Worm (Caenorhabditis elegans) whole organism, early embryonic: ENCODE data around the gene apt-9.
A peak's percentile ranks its signal among the peaks of the same experiment; 100 is the strongest.

ENCODE experiments used
- B0310.2 ChIP-seq: sonication (generic microtip); optimal IDR thresholded peaks from 2 replicates; lab custom pipeline; 2016; ENCODE audit warnings: mild to moderate bottlenecking, missing genetic modification characterization, missing compliant biosample characterization
- F13C5.2 ChIP-seq: sonication (generic microtip); optimal IDR thresholded peaks from 2 replicates; lab custom pipeline; 2017; ENCODE audit warnings: mild to moderate bottlenecking, missing genetic modification characterization, inconsistent platforms, missing compliant biosample characterization
- aly-1 ChIP-seq: sonication (generic microtip); optimal IDR thresholded peaks from 2 replicates; lab custom pipeline; 2016; ENCODE audit warnings: missing genetic modification characterization, missing compliant biosample characterization
- ama-1 ChIP-seq: fragments of 150-350 bp; optimal IDR thresholded peaks from 2 replicates; lab custom pipeline; 2014
- ceh-13 ChIP-seq: fragments of 200-800 bp; sonication (Bioruptor generic); optimal IDR thresholded peaks from 2 replicates; lab custom pipeline; 2018; ENCODE audit warnings: mild to moderate bottlenecking, missing genetic modification characterization, missing compliant biosample characterization
- ceh-36 ChIP-seq: sonication (generic microtip); optimal IDR thresholded peaks from 2 replicates; lab custom pipeline; 2016; ENCODE audit warnings: missing genetic modification characterization, inconsistent platforms, missing compliant biosample characterization
- ets-7 ChIP-seq: sonication (generic microtip); optimal IDR thresholded peaks from 2 replicates; lab custom pipeline; 2016; ENCODE audit warnings: missing genotype, missing genetic modification characterization, missing compliant biosample characterization
- flt-1 ChIP-seq: fragments of 200-800 bp; sonication (Bioruptor generic); IDR thresholded peaks from 2 replicates; pipeline ENCODE4 v1.3.6; 2022; ENCODE audit warnings: missing genetic modification characterization, missing compliant biosample characterization
- hmbx-1 ChIP-seq: sonication (generic microtip); optimal IDR thresholded peaks from 2 replicates; lab custom pipeline; 2016; ENCODE audit warnings: mild to moderate bottlenecking, missing genetic modification characterization, missing compliant biosample characterization
- hmg-4 ChIP-seq: fragments of 200-800 bp; sonication (Bioruptor generic); optimal IDR thresholded peaks from 2 replicates; lab custom pipeline; 2018; ENCODE audit warnings: mild to moderate bottlenecking, missing genetic modification characterization, missing compliant biosample characterization
- hnd-1 ChIP-seq: sonication (generic microtip); optimal IDR thresholded peaks from 2 replicates; lab custom pipeline; 2016; ENCODE audit warnings: missing genetic modification characterization, missing compliant biosample characterization
- pes-1 ChIP-seq: fragments of 200-800 bp; sonication (Bioruptor generic); IDR thresholded peaks from 2 replicates; pipeline ENCODE4 v1.3.6; 2022; ENCODE audit warnings: missing genetic modification reagents, missing genetic modification characterization, missing compliant biosample characterization
- scrt-1 ChIP-seq: fragments of 200-800 bp; sonication (Bioruptor generic); IDR thresholded peaks from 2 replicates; pipeline ENCODE4 v1.3.6; 2022; ENCODE audit warnings: missing genetic modification characterization, missing compliant biosample characterization
- sea-1 ChIP-seq: fragments of 200-800 bp; sonication (Bioruptor generic); conservative IDR thresholded peaks from 2 replicates; pipeline ENCODE4 v1.3.6; 2022; ENCODE audit warnings: missing genetic modification characterization, missing compliant biosample characterization
- tbx-11 ChIP-seq: fragments of 200-800 bp; sonication (Bioruptor generic); IDR thresholded peaks from 2 replicates; pipeline ENCODE4 v1.3.6; 2022; ENCODE audit warnings: missing genetic modification characterization, missing compliant biosample characterization
- tbx-37 ChIP-seq: fragments of 200-800 bp; sonication (Bioruptor generic); conservative IDR thresholded peaks from 2 replicates; pipeline ENCODE4 v1.3.6; 2022; ENCODE audit warnings: missing genetic modification reagents, missing genetic modification characterization, missing compliant biosample characterization
- tra-4 ChIP-seq: sonication (generic microtip); optimal IDR thresholded peaks from 2 replicates; lab custom pipeline; 2017; ENCODE audit warnings: missing genetic modification characterization, missing compliant biosample characterization

The apt-9 gene

ce11 chrX:11068334-11068733 is at the start of gene apt-9:
Gene apt-9 (plus strand): TSS chrX:11068527.
- TF ChIP-seq ets-7 (no peak), ceh-13 (GFP tag; lab: Kevin White, UChicago) (no peak), hmbx-1 (tag; lab: Kevin White, UChicago) (no peak), pes-1 (GFP tag; lab: Robert Waterston, UW) (no peak), flt-1 (GFP tag; lab: Robert Waterston, UW) (no peak), B0310.2 (tag; lab: Kevin White, UChicago) (no peak), aly-1 (no peak), F13C5.2 (tag; lab: Kevin White, UChicago) (no peak), scrt-1 (no peak)

- TF ChIP-seq ceh-36 (tag; lab: Kevin White, UChicago) (no peak), sea-1 (GFP tag; lab: Robert Waterston, UW) (no peak), B0310.2 (tag; lab: Kevin White, UChicago) (no peak), ets-7 (no peak), hmg-4 (GFP tag; lab: Kevin White, UChicago) (no peak), tbx-11 (no peak), hmbx-1 (tag; lab: Kevin White, UChicago) (no peak), hnd-1 (tag; lab: Kevin White, UChicago) (no peak), pes-1 (GFP tag; lab: Robert Waterston, UW) (no peak), aly-1 (no peak)
Observed at ce11 chrX:11028617-11029016, 39.7 kb upstream of the apt-9 start, which contains the start of gene ldb-1. Gene ldb-1 (plus strand): TSS chrX:11028917.

- peak; percentile 74 for TF ChIP-seq ets-7
- TF ChIP-seq ceh-36 (tag; lab: Kevin White, UChicago), result peak; percentile 20
- TF ChIP-seq tra-4 (tag; lab: Kevin White, UChicago), result peak; percentile 4
- peak; percentile 98 for TF ChIP-seq hmg-4 (GFP tag; lab: Kevin White, UChicago)
- TF ChIP-seq ama-1, result no peak
- TF ChIP-seq tbx-37 (GFP tag; lab: Robert Waterston, UW), result no peak
- no peak for TF ChIP-seq hnd-1 (tag; lab: Kevin White, UChicago)
- TF ChIP-seq ceh-13 (GFP tag; lab: Kevin White, UChicago), result no peak
- TF ChIP-seq aly-1, result no peak
- no peak for TF ChIP-seq B0310.2 (tag; lab: Kevin White, UChicago)
- TF ChIP-seq tbx-11, result no peak
- TF ChIP-seq F13C5.2 (tag; lab: Kevin White, UChicago), result peak; percentile 40
- TF ChIP-seq scrt-1, result no peak
- TF ChIP-seq hmbx-1 (tag; lab: Kevin White, UChicago), result no peak
- TF ChIP-seq sea-1 (GFP tag; lab: Robert Waterston, UW), result no peak
- TF ChIP-seq flt-1 (GFP tag; lab: Robert Waterston, UW), result peak; percentile 44; the same call in 1 of the 2 replicates
- TF ChIP-seq pes-1 (GFP tag; lab: Robert Waterston, UW), result 0 out of 2 replicates have a peak, but pooled peaks have one; percentile 19
Observed at ce11 chrX:11031047-11031695, 37.2 kb upstream of the apt-9 start.

DNA sequence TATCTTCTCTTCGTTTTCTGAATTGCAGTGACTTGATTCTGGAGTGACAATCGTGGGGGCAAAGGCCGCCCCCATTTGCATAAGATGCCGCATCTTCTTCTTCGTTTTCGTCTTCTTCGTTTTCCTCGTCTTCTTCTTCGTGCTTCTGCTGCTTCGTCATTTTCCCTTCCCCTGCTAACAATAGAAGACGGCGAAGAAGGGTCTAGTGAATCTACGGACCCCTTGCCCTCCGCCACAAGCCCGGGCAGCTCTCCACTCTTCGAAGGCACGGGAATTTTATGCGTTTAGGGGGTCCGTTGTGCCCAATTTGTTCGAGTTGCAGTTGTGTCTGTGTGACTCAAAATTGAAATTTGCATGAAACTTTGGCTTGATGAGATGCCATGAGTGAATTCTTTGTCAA is 36.5 kb upstream of the apt-9 start:
- TF ChIP-seq flt-1 (GFP tag; lab: Robert Waterston, UW) (no peak), pes-1 (GFP tag; lab: Robert Waterston, UW) (0 out of 2 replicates have a peak, but pooled peaks have one; percentile 27), tbx-37 (GFP tag; lab: Robert Waterston, UW) (no peak)

DNA sequence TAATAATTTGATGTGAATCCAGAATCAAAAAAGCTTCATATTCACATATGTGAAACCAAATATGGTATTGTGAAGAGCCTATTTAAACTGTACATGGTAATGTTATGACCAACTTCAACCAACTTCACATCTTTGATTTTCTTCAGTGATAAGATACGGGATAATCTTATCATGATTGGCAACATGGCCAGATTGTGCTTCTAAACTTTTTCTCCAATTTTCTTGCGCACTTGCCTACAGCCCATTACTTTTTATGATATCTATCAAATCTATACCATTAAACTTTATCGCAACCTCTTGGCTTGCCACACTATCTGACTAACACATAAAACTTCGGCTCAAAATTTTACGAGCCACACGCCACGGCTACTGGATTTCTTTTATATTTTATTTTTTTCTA is 35.9 kb upstream of the apt-9 start:
- TF ChIP-seq B0310.2 (tag; lab: Kevin White, UChicago), result no peak
- TF ChIP-seq sea-1 (GFP tag; lab: Robert Waterston, UW), result no peak
- TF ChIP-seq ets-7, result no peak
- TF ChIP-seq ceh-13 (GFP tag; lab: Kevin White, UChicago), result no peak
- TF ChIP-seq tbx-37 (GFP tag; lab: Robert Waterston, UW), result no peak
- TF ChIP-seq tbx-11, result no peak
- no peak for TF ChIP-seq aly-1
- no peak for TF ChIP-seq pes-1 (GFP tag; lab: Robert Waterston, UW)
- TF ChIP-seq scrt-1, result no peak

DNA sequence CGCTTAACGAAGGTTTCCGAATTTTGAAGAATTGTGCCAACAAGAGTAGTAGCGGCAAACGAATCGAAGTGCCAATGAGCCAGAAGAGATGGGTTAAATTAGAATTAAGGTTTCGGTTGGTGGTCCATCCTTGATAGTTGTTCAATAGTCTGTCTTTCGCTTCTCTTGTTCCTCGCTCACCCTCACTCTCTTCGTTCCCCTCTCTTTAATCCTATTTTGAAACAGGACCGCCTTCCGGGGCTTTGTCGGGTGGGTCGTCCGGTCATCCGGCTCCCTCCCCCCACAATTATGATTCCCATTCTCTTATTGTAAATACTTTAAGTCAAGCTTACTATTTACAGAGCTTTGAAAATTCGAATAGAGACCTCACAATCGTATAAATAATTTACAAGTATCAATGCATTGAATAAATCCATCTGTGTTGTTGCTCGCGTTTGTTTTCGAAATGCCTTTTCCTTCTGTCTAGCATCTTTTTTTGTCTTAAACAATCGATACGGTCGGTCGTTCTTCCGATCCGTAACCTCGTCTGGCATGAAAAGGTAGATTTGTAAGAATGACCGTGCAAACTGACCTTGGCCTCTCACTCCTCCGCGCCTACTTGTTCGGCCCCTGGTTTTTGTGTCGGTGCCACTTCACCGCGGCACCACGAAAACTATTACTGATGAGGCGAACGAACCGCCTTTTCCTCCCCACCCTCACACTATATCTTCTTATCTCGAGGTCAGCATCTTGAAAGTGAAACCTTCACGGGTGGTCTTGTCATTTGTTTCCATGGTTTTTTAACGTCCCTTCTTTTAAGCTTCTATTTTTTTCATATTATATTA is 35.0 kb upstream of the apt-9 start:
- TF ChIP-seq tra-4 (tag; lab: Kevin White, UChicago), result no peak
- TF ChIP-seq ama-1, result no peak

DNA sequence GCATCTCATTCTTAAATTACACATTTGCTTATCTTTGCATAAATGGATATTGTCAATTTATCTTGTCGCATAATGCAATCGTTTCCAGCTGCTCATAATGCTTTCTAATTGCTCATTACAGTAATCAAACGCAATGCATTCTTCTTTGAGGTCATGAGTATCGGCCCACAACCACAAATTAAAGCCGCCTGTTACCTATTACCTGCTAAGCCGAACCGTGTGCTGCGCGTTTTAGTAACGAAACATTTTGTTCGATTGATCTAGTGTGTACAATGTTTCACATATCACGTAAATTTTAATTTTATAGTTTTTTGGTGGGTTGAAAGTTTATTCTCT is 34.4 kb upstream of the apt-9 start:
- no peak for TF ChIP-seq ceh-13 (GFP tag; lab: Kevin White, UChicago)
- TF ChIP-seq F13C5.2 (tag; lab: Kevin White, UChicago), result no peak
- TF ChIP-seq aly-1, result no peak
- no peak for TF ChIP-seq ceh-36 (tag; lab: Kevin White, UChicago)
- TF ChIP-seq tra-4 (tag; lab: Kevin White, UChicago), result no peak
- no peak for TF ChIP-seq sea-1 (GFP tag; lab: Robert Waterston, UW)
- TF ChIP-seq ama-1, result no peak
- no peak for TF ChIP-seq hmbx-1 (tag; lab: Kevin White, UChicago)
- TF ChIP-seq hmg-4 (GFP tag; lab: Kevin White, UChicago), result no peak
- TF ChIP-seq B0310.2 (tag; lab: Kevin White, UChicago), result no peak
- no peak for TF ChIP-seq tbx-37 (GFP tag; lab: Robert Waterston, UW)
- TF ChIP-seq scrt-1, result no peak
- TF ChIP-seq tbx-11, result no peak
